Worm (Caenorhabditis elegans) whole organism, L2 larva: ENCODE data around the gene clc-29.

Source experiments
- ama-1 ChIP-seq: fragments of 150-350 bp; optimal IDR thresholded peaks from 2 replicates; lab custom pipeline; 2018; ENCODE audit warnings: inconsistent platforms
- blmp-1 ChIP-seq: sonication (generic microtip); optimal IDR thresholded peaks from 2 replicates; lab custom pipeline; 2017; ENCODE audit warnings: missing genetic modification characterization, mild to moderate bottlenecking, missing compliant biosample characterization, antibody characterized with exemption, moderate library complexity; ENCODE audit not compliant: insufficient read depth
- fos-1 ChIP-seq: fragments of 150-350 bp; optimal IDR thresholded peaks from 2 replicates; lab custom pipeline; 2014; ENCODE audit warnings: missing biosample characterization, missing genetic modification characterization
- lin-13 ChIP-seq: fragments of 150-350 bp; optimal IDR thresholded peaks from 2 replicates; lab custom pipeline; 2014; ENCODE audit warnings: missing biosample characterization, missing genetic modification reagents, missing genetic modification characterization
- mdl-1 ChIP-seq, 2 experiments: fragments of 150-350 bp in 1 of 2; sonication (generic microtip) in 1 of 2; optimal IDR thresholded peaks; 2 replicates each; lab custom pipeline; 2017; ENCODE audit warnings: missing biosample characterization in 2 of 2, missing genetic modification characterization in 2 of 2
- nhr-12 ChIP-seq: fragments of 150-350 bp; optimal IDR thresholded peaks from 2 replicates; lab custom pipeline; 2014; ENCODE audit warnings: missing biosample characterization, missing genetic modification characterization
- sem-4 ChIP-seq: fragments of 150-350 bp; optimal IDR thresholded peaks from 2 replicates; lab custom pipeline; 2014; ENCODE audit warnings: missing biosample characterization, missing genetic modification reagents, missing genetic modification characterization
- snpc-4 ChIP-seq: fragments of 150-350 bp; optimal IDR thresholded peaks from 2 replicates; lab custom pipeline; 2014; ENCODE audit warnings: missing biosample characterization, missing genetic modification characterization
- unc-62 ChIP-seq: fragments of 150-350 bp; optimal IDR thresholded peaks from 2 replicates; lab custom pipeline; 2014; ENCODE audit warnings: missing biosample characterization, missing genetic modification reagents, missing genetic modification characterization

DNA sequence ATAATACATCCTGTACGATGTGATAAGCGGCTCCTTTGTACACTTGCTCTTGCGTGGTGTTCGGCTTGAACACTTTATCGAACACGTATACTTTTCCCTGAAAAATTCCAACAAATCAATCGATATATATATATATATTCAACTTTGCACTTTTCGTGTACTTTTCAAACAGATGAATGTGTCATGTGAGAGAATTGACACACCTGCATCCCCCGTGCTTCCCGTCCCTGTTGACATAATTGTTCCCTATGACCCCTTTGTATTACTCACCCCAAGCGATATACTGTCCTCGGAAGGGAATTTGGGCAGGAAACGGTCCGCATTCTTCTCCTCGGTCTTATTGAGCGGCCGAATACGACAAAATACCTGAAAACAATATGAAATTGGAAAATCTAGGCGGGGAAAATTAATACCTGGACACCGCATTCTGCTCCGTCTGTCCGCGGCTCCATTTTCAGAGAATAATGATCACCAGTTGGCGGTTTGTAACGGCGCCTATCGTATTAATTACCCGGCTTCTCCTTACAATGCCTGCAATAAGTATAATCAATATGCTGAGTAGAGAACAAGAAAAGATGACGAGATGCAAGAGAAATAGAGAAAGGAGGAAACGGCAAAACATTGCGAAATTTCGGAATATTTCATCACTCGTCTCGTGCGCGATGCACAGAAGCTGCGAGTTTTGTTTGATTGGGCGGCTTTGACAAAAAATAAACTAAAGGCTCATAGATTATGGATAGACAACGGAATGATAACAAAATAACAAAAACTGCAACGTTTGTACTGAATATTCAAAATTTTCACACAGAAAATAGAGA lies 7.1 kb upstream of the clc-29 start, which contains the start of gene unc-116:
- TF ChIP-seq snpc-4 (peak; percentile 27), mdl-1 (tag; optimal IDR thresholded peaks at IDR 0.05; lab: Kevin White, UChicago) (peak; percentile 16 to 70), ama-1 (lab: Kevin White, UChicago) (no peak), fos-1 (tag; lab: Kevin White, UChicago) (no peak), unc-62 (GFP tag; lab: Kevin White, UChicago) (no peak), blmp-1 (no peak), sem-4 (tag; lab: Kevin White, UChicago) (peak; percentile 1), nhr-12 (no peak), lin-13 (GFP tag; lab: Kevin White, UChicago) (peak; percentile 51)
